Worm (Caenorhabditis elegans) whole organism, young adult: ENCODE data around the gene Y57G11C.8.

ENCODE experiments used
- egl-18 ChIP-seq: fragments of 200-800 bp; sonication (Bioruptor generic); IDR thresholded peaks from 2 replicates; pipeline ENCODE4 v1.3.6; 2022; ENCODE audit warnings: missing genetic modification reagents, missing genetic modification characterization, missing compliant biosample characterization
- mxl-1 ChIP-seq: sonication (generic microtip); optimal IDR thresholded peaks from 2 replicates; lab custom pipeline; 2016; ENCODE audit warnings: missing genetic modification characterization, missing compliant biosample characterization
- snpc-1.1 ChIP-seq: sonication (generic microtip); optimal IDR thresholded peaks from 2 replicates; lab custom pipeline; 2017; ENCODE audit warnings: missing genetic modification characterization, mild to moderate bottlenecking, missing compliant biosample characterization, antibody characterized with exemption, moderate library complexity, missing genotype, missing genetic modification reagents; ENCODE audit not compliant: insufficient read depth
- snpc-4 ChIP-seq, 5 experiments: fragments of 150-350 bp in 1 of 5; sonication (generic microtip) in 4 of 5; optimal IDR thresholded peaks; 2 replicates each; lab custom pipeline; 2014 to 2018; ENCODE audit warnings: missing genetic modification characterization in 5 of 5, missing biosample characterization in 3 of 5, antibody characterized with exemption in 2 of 5, mild to moderate bottlenecking in 2 of 5, missing compliant biosample characterization in 2 of 5, missing genotype in 2 of 5, moderate library complexity in 2 of 5, missing genetic modification reagents in 1 of 5
- xnd-1 ChIP-seq: sonication (generic microtip); optimal IDR thresholded peaks from 2 replicates; lab custom pipeline; 2016; ENCODE audit warnings: missing genotype, missing genetic modification reagents, missing genetic modification characterization, missing compliant biosample characterization

ce11 chrIV:14770663-14771062, 11.0 kb upstream of the Y57G11C.8 start:
- TF ChIP-seq mxl-1 (tag; lab: Kevin White, UChicago) = no peak
- no peak for TF ChIP-seq snpc-1.1 (tag; lab: Kevin White, UChicago)
- no peak for TF ChIP-seq egl-18
- TF ChIP-seq snpc-4 (GFP tag; optimal IDR thresholded peaks at IDR 0.05; lab: Kevin White, UChicago) = no peak
- TF ChIP-seq snpc-4 (tag; optimal IDR thresholded peaks at IDR 0.05; lab: Kevin White, UChicago) = peak in 1 of 4 experiments; percentile 73
- no peak for TF ChIP-seq xnd-1 (tag; lab: Kevin White, UChicago)
